Fruit fly (Drosophila melanogaster) whole organism, embryonic: ENCODE measurements around the gene RhoGAP19D.

Experiments used
- Abd-B ChIP-seq: fragments of 200-800 bp; sonication (Bioruptor generic); optimal IDR thresholded peaks from 2 replicates; lab custom pipeline; 2018; ENCODE audit warnings: missing biosample characterization, mild to moderate bottlenecking, missing genetic modification characterization, moderate library complexity
- BEAF-32 ChIP-seq: fragments of 200-800 bp; sonication (Bioruptor generic); optimal IDR thresholded peaks from 3 replicates; lab custom pipeline; 2017; ENCODE audit warnings: missing biosample characterization, missing genetic modification characterization, mild to moderate bottlenecking, moderate library complexity, missing genetic modification reagents
- CG11723 ChIP-seq: fragments of 200-800 bp; sonication (Bioruptor generic); optimal IDR thresholded peaks from 2 replicates; lab custom pipeline; 2017; ENCODE audit warnings: missing biosample characterization, mild to moderate bottlenecking, missing genetic modification characterization
- CG13296 ChIP-seq: fragments of 200-800 bp; sonication (Bioruptor generic); optimal IDR thresholded peaks from 3 replicates; lab custom pipeline; 2018; ENCODE audit warnings: missing biosample characterization, mild to moderate bottlenecking, missing genetic modification characterization
- CG13775 ChIP-seq: fragments of 200-800 bp; sonication (Bioruptor generic); optimal IDR thresholded peaks from 3 replicates; lab custom pipeline; 2017; ENCODE audit warnings: missing biosample characterization, mild to moderate bottlenecking, missing genetic modification characterization
- CG13894 ChIP-seq: fragments of 200-800 bp; sonication (Bioruptor generic); optimal IDR thresholded peaks from 3 replicates; lab custom pipeline; 2018; ENCODE audit warnings: missing biosample characterization, mild to moderate bottlenecking, missing genetic modification characterization, moderate library complexity
- CG1647 ChIP-seq: fragments of 200-800 bp; sonication (Bioruptor generic); optimal IDR thresholded peaks from 3 replicates; lab custom pipeline; 2016; ENCODE audit warnings: missing biosample characterization, missing genetic modification characterization
- CG17186 ChIP-seq: fragments of 200-800 bp; sonication (Bioruptor generic); optimal IDR thresholded peaks from 3 replicates; lab custom pipeline; 2017; ENCODE audit warnings: missing biosample characterization, missing genetic modification reagents, missing genetic modification characterization
- CG2129 ChIP-seq: fragments of 200-800 bp; sonication (Bioruptor generic); IDR thresholded peaks from 2 replicates; pipeline ENCODE4 v1.3.6; 2022; ENCODE audit warnings: missing biosample characterization, missing genetic modification characterization; ENCODE audit not compliant: partially characterized antibody
- CG2199 ChIP-seq: fragments of 200-800 bp; sonication (Bioruptor generic); IDR thresholded peaks from 3 replicates; pipeline ENCODE4 v1.3.6; 2022; ENCODE audit warnings: missing biosample characterization, missing genetic modification characterization
- CG2875 ChIP-seq: fragments of 200-800 bp; sonication (Bioruptor generic); optimal IDR thresholded peaks from 2 replicates; lab custom pipeline; 2017; ENCODE audit warnings: missing biosample characterization, mild to moderate bottlenecking, missing genetic modification characterization, missing genetic modification reagents
- CG31441 ChIP-seq: fragments of 200-800 bp; sonication (Bioruptor generic); IDR thresholded peaks from 2 replicates; pipeline ENCODE4 v1.3.6; 2022; ENCODE audit warnings: missing biosample characterization, missing genetic modification characterization
- CG32532 ChIP-seq: fragments of 200-800 bp; sonication (Bioruptor generic); IDR thresholded peaks from 2 replicates; pipeline ENCODE4 v1.3.6; 2022; ENCODE audit warnings: missing biosample characterization, missing genetic modification characterization
- CG33213 ChIP-seq: fragments of 200-800 bp; sonication (Bioruptor generic); optimal IDR thresholded peaks from 3 replicates; lab custom pipeline; 2016; ENCODE audit warnings: missing biosample characterization, missing genetic modification characterization
- CG33557 ChIP-seq: fragments of 200-800 bp; sonication (Bioruptor generic); optimal IDR thresholded peaks from 2 replicates; lab custom pipeline; 2019; ENCODE audit warnings: missing biosample characterization, mild to moderate bottlenecking, missing genetic modification characterization, moderate library complexity
- CG34376 ChIP-seq: fragments of 200-800 bp; sonication (Bioruptor generic); optimal IDR thresholded peaks from 2 replicates; lab custom pipeline; 2018; ENCODE audit warnings: missing biosample characterization, mild to moderate bottlenecking, missing genetic modification characterization
- CG34422 ChIP-seq: fragments of 200-800 bp; sonication (Bioruptor generic); IDR thresholded peaks from 3 replicates; pipeline ENCODE4 v1.3.6; 2022; ENCODE audit warnings: missing biosample characterization, missing genetic modification characterization
- CG6683 ChIP-seq: fragments of 200-800 bp; sonication (Bioruptor generic); optimal IDR thresholded peaks from 2 replicates; lab custom pipeline; 2017; ENCODE audit warnings: missing biosample characterization, mild to moderate bottlenecking, missing genetic modification characterization, missing genetic modification reagents
- CG6765 ChIP-seq: fragments of 200-800 bp; sonication (Bioruptor generic); optimal IDR thresholded peaks from 3 replicates; lab custom pipeline; 2017; ENCODE audit warnings: missing biosample characterization, mild to moderate bottlenecking, missing genetic modification characterization
- D ChIP-seq, 2 experiments: fragments of 200-800 bp in 1 of 2; fragments of >200 bp in 1 of 2; sonication (Bioruptor generic) in 1 of 2; optimal IDR thresholded peaks; 2 replicates in 1 of 2; 3 replicates in 1 of 2; lab custom pipeline; 2017; ENCODE audit warnings: mild to moderate bottlenecking in 1 of 2, missing biosample characterization in 1 of 2, missing genetic modification characterization in 1 of 2, missing genetic modification reagents in 1 of 2
- Doc2 ChIP-seq: fragments of 200-800 bp; sonication (Bioruptor generic); IDR thresholded peaks from 2 replicates; pipeline ENCODE4 v1.3.6; 2022; ENCODE audit warnings: missing biosample characterization, missing genetic modification characterization
- Dref ChIP-seq: fragments of 200-800 bp; sonication (Bioruptor generic); IDR thresholded peaks from 2 replicates; pipeline ENCODE4 v1.3.6; 2022; ENCODE audit warnings: missing biosample characterization, missing genetic modification characterization
- ERR ChIP-seq: fragments of 200-800 bp; sonication (Bioruptor generic); optimal IDR thresholded peaks from 2 replicates; lab custom pipeline; 2016; ENCODE audit warnings: missing biosample characterization, missing genetic modification characterization
- NfI ChIP-seq: fragments of 200-800 bp; sonication (Bioruptor generic); optimal IDR thresholded peaks from 3 replicates; lab custom pipeline; 2018; ENCODE audit warnings: missing biosample characterization, mild to moderate bottlenecking, missing genetic modification characterization, moderate library complexity
- Optix ChIP-seq: fragments of 200-800 bp; sonication (Bioruptor generic); IDR thresholded peaks from 3 replicates; pipeline ENCODE4 v1.3.6; 2022; ENCODE audit warnings: missing biosample characterization, missing genetic modification characterization
- Rfx ChIP-seq: fragments of 200-800 bp; sonication (Bioruptor generic); IDR thresholded peaks from 2 replicates; pipeline ENCODE4 v1.3.6; 2022; ENCODE audit warnings: missing biosample characterization, missing genetic modification characterization
- Rx ChIP-seq: fragments of 200-800 bp; sonication (Bioruptor generic); IDR thresholded peaks from 2 replicates; pipeline ENCODE4 v1.3.6; 2022; ENCODE audit warnings: missing biosample characterization, missing genetic modification characterization
- Sin3A ChIP-seq: fragments of >200 bp; optimal IDR thresholded peaks from 2 replicates; lab custom pipeline; 2018
- Sox102F ChIP-seq: fragments of 200-800 bp; sonication (Bioruptor generic); optimal IDR thresholded peaks from 2 replicates; lab custom pipeline; 2018; ENCODE audit warnings: missing biosample characterization, mild to moderate bottlenecking, missing genetic modification characterization, moderate library complexity
- ash1 ChIP-seq: fragments of 200-800 bp; sonication (Bioruptor generic); optimal IDR thresholded peaks from 2 replicates; lab custom pipeline; 2018; ENCODE audit warnings: missing biosample characterization, mild to moderate bottlenecking, missing genetic modification characterization
- cato ChIP-seq: fragments of 200-800 bp; sonication (Bioruptor generic); optimal IDR thresholded peaks from 2 replicates; lab custom pipeline; 2016; ENCODE audit warnings: missing biosample characterization, missing genetic modification characterization, borderline replicate concordance
- dmrt99B ChIP-seq: fragments of 200-800 bp; sonication (Bioruptor generic); optimal IDR thresholded peaks from 2 replicates; lab custom pipeline; 2018; ENCODE audit warnings: missing biosample characterization, mild to moderate bottlenecking, missing genetic modification characterization, moderate library complexity
- en ChIP-seq: fragments of 200-800 bp; sonication (Bioruptor generic); optimal IDR thresholded peaks from 2 replicates; lab custom pipeline; 2016; ENCODE audit warnings: missing biosample characterization, missing genetic modification characterization
- fd3F ChIP-seq: fragments of 200-800 bp; sonication (Bioruptor generic); optimal IDR thresholded peaks from 2 replicates; lab custom pipeline; 2018; ENCODE audit warnings: missing biosample characterization, mild to moderate bottlenecking, missing genetic modification characterization, moderate library complexity
- ftz-f1 ChIP-seq: fragments of 200-800 bp; sonication (Bioruptor generic); optimal IDR thresholded peaks from 2 replicates; lab custom pipeline; 2016; ENCODE audit warnings: missing biosample characterization, missing genetic modification characterization
- ham ChIP-seq: fragments of 200-800 bp; sonication (Bioruptor generic); IDR thresholded peaks from 2 replicates; pipeline ENCODE4 v1.3.6; 2022; ENCODE audit warnings: missing biosample characterization, missing genetic modification characterization
- inv ChIP-seq: fragments of 200-800 bp; sonication (Bioruptor generic); IDR thresholded peaks from 2 replicates; pipeline ENCODE4 v1.3.6; 2022; ENCODE audit warnings: missing biosample characterization, missing genetic modification characterization; ENCODE audit not compliant: partially characterized antibody
- kay ChIP-seq: fragments of 200-800 bp; sonication (Bioruptor generic); optimal IDR thresholded peaks from 2 replicates; lab custom pipeline; 2016; ENCODE audit warnings: missing biosample characterization, missing genetic modification characterization
- lov ChIP-seq, 2 experiments: fragments of 200-800 bp in 1 of 2; fragments of >200 bp in 1 of 2; sonication (Bioruptor generic) in 1 of 2; IDR thresholded peaks in 1 of 2; optimal IDR thresholded peaks in 1 of 2; 2 replicates in 1 of 2; 3 replicates in 1 of 2; pipeline versions ENCODE4 v1.3.6 to Lab custom; 2017 to 2022; ENCODE audit warnings: missing biosample characterization in 1 of 2, missing genetic modification characterization in 1 of 2
- mam ChIP-seq: fragments of 200-800 bp; sonication (Bioruptor generic); optimal IDR thresholded peaks from 3 replicates; lab custom pipeline; 2016; ENCODE audit warnings: missing biosample characterization, missing genetic modification characterization
- nerfin-2 ChIP-seq: fragments of 200-800 bp; sonication (Bioruptor generic); IDR thresholded peaks from 2 replicates; pipeline ENCODE4 v1.3.6; 2022; ENCODE audit warnings: missing biosample characterization, missing genetic modification characterization; ENCODE audit not compliant: partially characterized antibody
- scrt ChIP-seq: fragments of 200-800 bp; sonication (Bioruptor generic); optimal IDR thresholded peaks from 2 replicates; lab custom pipeline; 2018; ENCODE audit warnings: missing biosample characterization, mild to moderate bottlenecking, missing genetic modification characterization, moderate library complexity
- sens ChIP-seq: fragments of 200-800 bp; sonication (Bioruptor generic); peaks from one replicate; lab custom pipeline; 2016; ENCODE audit warnings: missing biosample characterization, missing genetic modification characterization
- slbo ChIP-seq: fragments of 200-800 bp; sonication (Bioruptor generic); IDR thresholded peaks from 2 replicates; pipeline ENCODE4 v1.3.6; 2022; ENCODE audit warnings: missing biosample characterization, missing genetic modification characterization
- tin ChIP-seq: fragments of 200-800 bp; sonication (Bioruptor generic); optimal IDR thresholded peaks from 3 replicates; lab custom pipeline; 2016; ENCODE audit warnings: missing biosample characterization, missing genetic modification characterization
- tup ChIP-seq: fragments of 200-800 bp; sonication (Bioruptor generic); optimal IDR thresholded peaks from 2 replicates; lab custom pipeline; 2016; ENCODE audit warnings: missing biosample characterization, mild to moderate bottlenecking, missing genetic modification characterization, moderate library complexity
- zen ChIP-seq: fragments of 200-800 bp; sonication (Bioruptor generic); optimal IDR thresholded peaks from 3 replicates; lab custom pipeline; 2018; ENCODE audit warnings: missing biosample characterization, mild to moderate bottlenecking, missing genetic modification characterization, moderate library complexity

Gene RhoGAP19D

DNA sequence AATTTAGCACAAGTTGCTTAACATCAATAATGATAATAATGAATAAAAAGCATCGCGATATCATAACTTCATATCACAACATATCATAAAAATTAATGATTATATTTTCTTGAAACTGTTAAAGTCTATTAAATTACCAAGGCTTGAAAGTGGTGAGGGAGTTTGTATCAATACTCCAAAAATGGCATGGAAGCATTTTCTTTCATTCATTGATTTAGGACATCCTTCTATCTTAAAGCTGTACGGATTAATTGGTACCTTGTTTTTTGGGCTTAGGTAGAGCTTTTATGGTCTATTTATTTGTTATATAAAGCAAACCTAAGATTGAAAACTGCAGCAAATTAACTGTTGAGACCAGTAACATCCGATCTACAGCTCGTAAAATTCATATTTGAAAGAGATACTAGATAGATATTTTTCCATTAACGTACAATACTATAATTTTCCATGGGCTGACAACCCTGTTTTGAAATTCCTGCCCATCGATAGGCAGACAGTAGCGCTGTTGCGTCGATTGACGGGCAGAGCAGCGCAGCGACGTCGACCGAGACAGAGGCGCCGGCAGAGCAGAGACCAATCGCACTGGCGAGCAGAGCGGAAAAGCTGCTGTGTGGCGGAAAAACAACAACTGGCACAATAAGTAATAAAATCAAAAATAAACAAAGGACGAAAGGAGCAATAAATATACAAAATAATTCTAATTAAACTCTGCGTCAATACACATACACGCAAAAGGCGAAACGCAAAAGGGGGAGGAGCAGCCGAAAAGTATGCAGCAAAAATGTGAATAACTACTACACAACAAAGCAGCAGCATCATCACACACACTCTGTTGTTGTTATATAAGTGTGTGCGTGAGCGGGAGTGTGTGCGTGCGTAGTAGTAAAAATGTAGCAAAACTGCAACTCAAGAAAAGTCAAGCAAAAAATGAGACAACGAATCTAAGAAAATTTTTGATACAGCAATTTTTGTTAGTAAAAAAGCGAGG is 76.9 kb downstream of the RhoGAP19D start, which contains the start of gene CG1695:
TSS of gene CG1695 (plus strand) at position 606 of the 988 bp plus-strand sequence.
- no peak for TF ChIP-seq D (optimal IDR thresholded peaks at IDR 0.05; lab: Kevin White, UChicago)
- no peak for TF ChIP-seq D (GFP tag; optimal IDR thresholded peaks at IDR 0.05; lab: Kevin White, UChicago)
- no peak for TF ChIP-seq CG2875
- TF ChIP-seq tin (GFP tag; lab: Kevin White, UChicago), result no peak
- no peak for TF ChIP-seq zen
- peak; percentile 26 for TF ChIP-seq dmrt99B (tag; lab: Kevin White, UChicago)
- no peak for TF ChIP-seq CG34422 (GFP tag; lab: Robert Waterston, UW)
- TF ChIP-seq CG2129, result no peak
- no peak for TF ChIP-seq lov (optimal IDR thresholded peaks at IDR 0.05; lab: Kevin White, UChicago)
- no peak for TF ChIP-seq lov (GFP tag; IDR thresholded peaks at IDR 0.05; lab: Robert Waterston, UW)
- no peak for TF ChIP-seq Sin3A (lab: Kevin White, UChicago)
- TF ChIP-seq CG31441 (GFP tag; lab: Robert Waterston, UW), result no peak
- no peak for TF ChIP-seq kay
- TF ChIP-seq CG13296 (GFP tag; lab: Kevin White, UChicago), result no peak
- peak; percentile 17 for TF ChIP-seq scrt (GFP tag; lab: Kevin White, UChicago)
- peak; percentile 31; the same call in 1 of the 2 replicates for TF ChIP-seq CG32532
- TF ChIP-seq CG33557 (GFP tag; lab: Kevin White, UChicago), result no peak
- peak; percentile 7 for TF ChIP-seq CG13775
- no peak for TF ChIP-seq CG17186 (GFP tag; lab: Kevin White, UChicago)
- no peak for TF ChIP-seq en
- no peak for TF ChIP-seq CG34376 (GFP tag; lab: Kevin White, UChicago)
- TF ChIP-seq cato, result no peak
- TF ChIP-seq NfI (GFP tag; lab: Kevin White, UChicago), result no peak
- no peak for TF ChIP-seq CG2199 (GFP tag; lab: Robert Waterston, UW)
- no peak for TF ChIP-seq CG33213 (GFP tag; lab: Kevin White, UChicago)
- no peak for TF ChIP-seq Doc2 (GFP tag; lab: Robert Waterston, UW)
- no peak for TF ChIP-seq ERR (GFP tag; lab: Kevin White, UChicago)
- no peak for TF ChIP-seq ftz-f1 (GFP tag; lab: Kevin White, UChicago)
- no peak for TF ChIP-seq Optix (GFP tag; lab: Robert Waterston, UW)
- TF ChIP-seq BEAF-32 (GFP tag; lab: Kevin White, UChicago), result peak; percentile 42
- no peak for TF ChIP-seq CG11723
- peak; percentile 17 for TF ChIP-seq mam (GFP tag; lab: Kevin White, UChicago)
- TF ChIP-seq nerfin-2 (GFP tag; lab: Robert Waterston, UW), result no peak
- TF ChIP-seq tup, result no peak
- TF ChIP-seq Dref (GFP tag; lab: Robert Waterston, UW), result peak; percentile 59
- no peak for TF ChIP-seq CG6765 (GFP tag; lab: Kevin White, UChicago)
- TF ChIP-seq Rfx (GFP tag; lab: Robert Waterston, UW), result peak; percentile 31; the same call in 1 of the 2 replicates
- TF ChIP-seq fd3F, result peak; percentile 13
- TF ChIP-seq Abd-B (GFP tag; lab: Kevin White, UChicago), result peak; percentile 17
- no peak for TF ChIP-seq ash1 (GFP tag; lab: Kevin White, UChicago)
- TF ChIP-seq Rx (GFP tag; lab: Robert Waterston, UW), result no peak
- TF ChIP-seq Sox102F (GFP tag; lab: Kevin White, UChicago), result no peak
- TF ChIP-seq CG1647 (GFP tag; lab: Kevin White, UChicago), result no peak
- TF ChIP-seq CG13894, result no peak
- no peak for TF ChIP-seq ham
- TF ChIP-seq sens (GFP tag; lab: Kevin White, UChicago), result peak; percentile 90
- no peak for TF ChIP-seq inv (GFP tag; lab: Robert Waterston, UW)
- TF ChIP-seq CG6683 (GFP tag; lab: Kevin White, UChicago), result no peak
- TF ChIP-seq slbo (GFP tag; lab: Robert Waterston, UW), result peak; percentile 50; the same call in 1 of the 2 replicates
